Worm (Caenorhabditis elegans) whole organism, late embryonic: ENCODE results near the gene R13H4.7.

Experiments
- F13H6.1 ChIP-seq: sonication (generic microtip); optimal IDR thresholded peaks from 2 replicates; lab custom pipeline; 2016; ENCODE audit warnings: missing genetic modification characterization, missing compliant biosample characterization
- K09A11.1 ChIP-seq: sonication (generic microtip); optimal IDR thresholded peaks from 2 replicates; lab custom pipeline; 2017; ENCODE audit warnings: antibody characterized with exemption, mild to moderate bottlenecking, missing genetic modification characterization, missing compliant biosample characterization; ENCODE audit not compliant: insufficient read depth
- T23F11.4 ChIP-seq: fragments of 200-800 bp; sonication (Bioruptor generic); optimal IDR thresholded peaks from 2 replicates; lab custom pipeline; 2018; ENCODE audit warnings: mild to moderate bottlenecking, missing genetic modification characterization, missing compliant biosample characterization
- Y22D7AL.16 ChIP-seq: sonication (generic microtip); optimal IDR thresholded peaks from 2 replicates; lab custom pipeline; 2016; ENCODE audit warnings: missing genetic modification characterization, missing compliant biosample characterization
- ahr-1 ChIP-seq: sonication (generic microtip); optimal IDR thresholded peaks from 2 replicates; lab custom pipeline; 2016; ENCODE audit warnings: missing genetic modification characterization, missing compliant biosample characterization
- ceh-19 ChIP-seq: fragments of 200-800 bp; sonication (Bioruptor generic); optimal IDR thresholded peaks from 2 replicates; lab custom pipeline; 2018; ENCODE audit warnings: mild to moderate bottlenecking, missing genetic modification characterization, missing compliant biosample characterization
- ceh-2 ChIP-seq: sonication (generic microtip); optimal IDR thresholded peaks from 2 replicates; lab custom pipeline; 2016; ENCODE audit warnings: missing genotype, missing genetic modification characterization, missing compliant biosample characterization
- ceh-24 ChIP-seq: sonication (generic microtip); optimal IDR thresholded peaks from 2 replicates; lab custom pipeline; 2016; ENCODE audit warnings: mild to moderate bottlenecking, missing genetic modification characterization, missing compliant biosample characterization
- ceh-30 ChIP-seq: fragments of 150-350 bp; optimal IDR thresholded peaks from 2 replicates; lab custom pipeline; 2014; ENCODE audit warnings: missing biosample characterization, missing genetic modification characterization
- ceh-48 ChIP-seq: sonication (generic microtip); optimal IDR thresholded peaks from 2 replicates; lab custom pipeline; 2016; ENCODE audit warnings: missing genetic modification characterization, inconsistent platforms, missing compliant biosample characterization
- che-1 ChIP-seq: sonication (generic microtip); optimal IDR thresholded peaks from 2 replicates; lab custom pipeline; 2016; ENCODE audit warnings: mild to moderate bottlenecking, missing genetic modification characterization, missing compliant biosample characterization
- dmd-4 ChIP-seq: sonication (generic microtip); optimal IDR thresholded peaks from 2 replicates; lab custom pipeline; 2016; ENCODE audit warnings: borderline replicate concordance, missing genetic modification characterization, missing compliant biosample characterization
- elt-2 ChIP-seq: sonication (generic microtip); optimal IDR thresholded peaks from 2 replicates; lab custom pipeline; 2016; ENCODE audit warnings: missing genetic modification reagents, missing genetic modification characterization, missing compliant biosample characterization
- elt-4 ChIP-seq: sonication (generic microtip); optimal IDR thresholded peaks from 2 replicates; lab custom pipeline; 2016; ENCODE audit warnings: missing genetic modification characterization, missing compliant biosample characterization
- ets-4 ChIP-seq: sonication (generic microtip); optimal IDR thresholded peaks from 2 replicates; lab custom pipeline; 2016; ENCODE audit warnings: missing genetic modification characterization, missing compliant biosample characterization
- eyg-1 ChIP-seq: sonication (generic microtip); optimal IDR thresholded peaks from 2 replicates; lab custom pipeline; 2016; ENCODE audit warnings: missing genotype, missing genetic modification characterization, missing compliant biosample characterization
- fkh-6 ChIP-seq: sonication (generic microtip); optimal IDR thresholded peaks from 2 replicates; lab custom pipeline; 2016; ENCODE audit warnings: missing genetic modification characterization, missing compliant biosample characterization
- hlh-13 ChIP-seq: fragments of 200-800 bp; sonication (Bioruptor generic); optimal IDR thresholded peaks from 2 replicates; lab custom pipeline; 2018; ENCODE audit warnings: mild to moderate bottlenecking, missing genetic modification characterization, missing compliant biosample characterization
- hlh-15 ChIP-seq: sonication (generic microtip); optimal IDR thresholded peaks from 2 replicates; lab custom pipeline; 2016; ENCODE audit warnings: missing genetic modification characterization, missing compliant biosample characterization
- hlh-6 ChIP-seq: sonication (generic microtip); optimal IDR thresholded peaks from 2 replicates; lab custom pipeline; 2016; ENCODE audit warnings: missing genotype, missing genetic modification characterization, missing compliant biosample characterization
- hlh-8 ChIP-seq: sonication (generic microtip); optimal IDR thresholded peaks from 2 replicates; lab custom pipeline; 2016; ENCODE audit warnings: missing genotype, missing genetic modification characterization, missing compliant biosample characterization
- lim-6 ChIP-seq: sonication (generic microtip); optimal IDR thresholded peaks from 2 replicates; lab custom pipeline; 2016; ENCODE audit warnings: missing genetic modification characterization, missing compliant biosample characterization
- nfya-1 ChIP-seq: sonication (generic microtip); optimal IDR thresholded peaks from 2 replicates; lab custom pipeline; 2017; ENCODE audit warnings: missing genetic modification characterization, mild to moderate bottlenecking, missing compliant biosample characterization, antibody characterized with exemption, moderate library complexity
- nhr-11 ChIP-seq: fragments of 150-350 bp; optimal IDR thresholded peaks from 2 replicates; lab custom pipeline; 2014; ENCODE audit warnings: missing biosample characterization, missing genetic modification characterization
- nhr-232 ChIP-seq: sonication (generic microtip); optimal IDR thresholded peaks from 2 replicates; lab custom pipeline; 2016; ENCODE audit warnings: missing genetic modification characterization, missing compliant biosample characterization
- npax-4 ChIP-seq: sonication (generic microtip); optimal IDR thresholded peaks from 2 replicates; lab custom pipeline; 2016; ENCODE audit warnings: missing genetic modification characterization, missing compliant biosample characterization
- pag-3 ChIP-seq: sonication (generic microtip); optimal IDR thresholded peaks from 2 replicates; lab custom pipeline; 2016; ENCODE audit warnings: missing compliant biosample characterization, missing genetic modification characterization, borderline replicate concordance
- pat-9 ChIP-seq: fragments of 200-800 bp; sonication (Bioruptor generic); optimal IDR thresholded peaks from 2 replicates; lab custom pipeline; 2018; ENCODE audit warnings: mild to moderate bottlenecking, missing genetic modification characterization, moderate library complexity, missing compliant biosample characterization
- pha-2 ChIP-seq: sonication (generic microtip); optimal IDR thresholded peaks from 2 replicates; lab custom pipeline; 2017; ENCODE audit warnings: mild to moderate bottlenecking, missing genetic modification characterization, missing compliant biosample characterization
- ref-2 ChIP-seq: sonication (generic microtip); optimal IDR thresholded peaks from 2 replicates; lab custom pipeline; 2016; ENCODE audit warnings: missing genetic modification characterization, missing compliant biosample characterization
- sox-2 ChIP-seq: fragments of 200-800 bp; sonication (Bioruptor generic); IDR thresholded peaks from 2 replicates; pipeline ENCODE4 v1.3.6; 2022; ENCODE audit warnings: missing genetic modification reagents, missing genetic modification characterization, missing compliant biosample characterization
- sox-4 ChIP-seq: sonication (generic microtip); optimal IDR thresholded peaks from 2 replicates; lab custom pipeline; 2017; ENCODE audit warnings: mild to moderate bottlenecking, missing genetic modification characterization, inconsistent platforms, missing compliant biosample characterization
- zip-5 ChIP-seq: sonication (generic microtip); optimal IDR thresholded peaks from 2 replicates; lab custom pipeline; 2016; ENCODE audit warnings: missing genetic modification characterization, missing compliant biosample characterization
- ztf-16 ChIP-seq: sonication (generic microtip); optimal IDR thresholded peaks from 2 replicates; lab custom pipeline; 2017; ENCODE audit warnings: missing genetic modification characterization, missing compliant biosample characterization

Gene R13H4.7

ce11 chrV:11875060-11875459 is 7.0 kb upstream of the R13H4.7 start, which contains the start of gene sulp-4:
TSS of gene sulp-4 (plus strand) at chrV:11875360.
- TF ChIP-seq che-1 (tag; lab: Kevin White, UChicago) = no peak
- no peak for TF ChIP-seq sox-4
- TF ChIP-seq elt-4 (tag; lab: Kevin White, UChicago) = no peak
- TF ChIP-seq pag-3 (tag; lab: Kevin White, UChicago) = no peak
- TF ChIP-seq dmd-4 (tag; lab: Kevin White, UChicago) = no peak
- no peak for TF ChIP-seq ets-4
- TF ChIP-seq F13H6.1 (tag; lab: Kevin White, UChicago) = no peak
- no peak for TF ChIP-seq eyg-1 (tag; lab: Kevin White, UChicago)

- TF ChIP-seq dmd-4 (tag; lab: Kevin White, UChicago) (no peak), nfya-1 (no peak)
Measured at ce11 chrV:11862817-11863216, 5.2 kb downstream of the R13H4.7 start, which contains the start of gene R13H4.6. TSS of gene R13H4.6 (plus strand) at chrV:11863117.

- TF ChIP-seq T23F11.4 (GFP tag; lab: Kevin White, UChicago) (no peak), lim-6 (tag; lab: Kevin White, UChicago) (no peak), elt-4 (tag; lab: Kevin White, UChicago) (no peak), ceh-19 (GFP tag; lab: Kevin White, UChicago) (no peak), ceh-24 (no peak), dmd-4 (tag; lab: Kevin White, UChicago) (no peak), npax-4 (tag; lab: Kevin White, UChicago) (no peak), hlh-6 (no peak), sox-2 (no peak), ceh-2 (tag; lab: Kevin White, UChicago) (no peak), ceh-48 (tag; lab: Kevin White, UChicago) (no peak), ceh-30 (tag; lab: Kevin White, UChicago) (no peak), pat-9 (tag; lab: Kevin White, UChicago) (no peak), K09A11.1 (tag; lab: Kevin White, UChicago) (no peak), pha-2 (no peak), nhr-232 (tag; lab: Kevin White, UChicago) (no peak), hlh-13 (GFP tag; lab: Kevin White, UChicago) (no peak), ztf-16 (tag; lab: Kevin White, UChicago) (no peak), zip-5 (tag; lab: Kevin White, UChicago) (no peak), ets-4 (no peak)
Measured at ce11 chrV:11861880-11862544, 6.0 kb downstream of the R13H4.7 start.

- TF ChIP-seq hlh-8 (tag; lab: Kevin White, UChicago) (no peak), ceh-19 (GFP tag; lab: Kevin White, UChicago) (no peak), eyg-1 (tag; lab: Kevin White, UChicago) (no peak), ahr-1 (tag; lab: Kevin White, UChicago) (no peak), elt-2 (tag; lab: Kevin White, UChicago) (no peak), Y22D7AL.16 (tag; lab: Kevin White, UChicago) (no peak), ref-2 (tag; lab: Kevin White, UChicago) (no peak), fkh-6 (tag; lab: Kevin White, UChicago) (no peak), nhr-11 (tag; lab: Kevin White, UChicago) (no peak), ceh-30 (tag; lab: Kevin White, UChicago) (no peak), npax-4 (tag; lab: Kevin White, UChicago) (no peak), hlh-15 (tag; lab: Kevin White, UChicago) (no peak)
Measured at ce11 chrV:11860375-11860774, 7.7 kb downstream of the R13H4.7 start, which contains the start of gene R13H4.5. TSS of gene R13H4.5 (plus strand) at chrV:11860675.
